Worm (Caenorhabditis elegans) whole organism, late embryonic: ENCODE data around the gene srh-213.
"Not testable (repeated sequence)": the region's sequence is repeated elsewhere in the genome, so short reads cannot be mapped to it uniquely, and the experiment has no call there.

Source experiments
- C08G9.2 ChIP-seq: sonication (generic microtip); optimal IDR thresholded peaks from 2 replicates; lab custom pipeline; 2016; ENCODE audit warnings: mild to moderate bottlenecking, missing genetic modification characterization, moderate library complexity, missing compliant biosample characterization
- C38D4.7 ChIP-seq: fragments of 200-800 bp; sonication (Bioruptor generic); optimal IDR thresholded peaks from 2 replicates; lab custom pipeline; 2018; ENCODE audit warnings: mild to moderate bottlenecking, missing genetic modification characterization, moderate library complexity, missing compliant biosample characterization
- F13H6.1 ChIP-seq: sonication (generic microtip); optimal IDR thresholded peaks from 2 replicates; lab custom pipeline; 2016; ENCODE audit warnings: missing genetic modification characterization, missing compliant biosample characterization
- K02D7.2 ChIP-seq: sonication (generic microtip); optimal IDR thresholded peaks from 2 replicates; lab custom pipeline; 2017; ENCODE audit warnings: mild to moderate bottlenecking, missing genetic modification characterization, missing compliant biosample characterization
- K09A11.1 ChIP-seq: sonication (generic microtip); optimal IDR thresholded peaks from 2 replicates; lab custom pipeline; 2017; ENCODE audit warnings: antibody characterized with exemption, mild to moderate bottlenecking, missing genetic modification characterization, missing compliant biosample characterization; ENCODE audit not compliant: insufficient read depth
- T23F11.4 ChIP-seq: fragments of 200-800 bp; sonication (Bioruptor generic); optimal IDR thresholded peaks from 2 replicates; lab custom pipeline; 2018; ENCODE audit warnings: mild to moderate bottlenecking, missing genetic modification characterization, missing compliant biosample characterization
- Y22D7AL.16 ChIP-seq: sonication (generic microtip); optimal IDR thresholded peaks from 2 replicates; lab custom pipeline; 2016; ENCODE audit warnings: missing genetic modification characterization, missing compliant biosample characterization
- ahr-1 ChIP-seq: sonication (generic microtip); optimal IDR thresholded peaks from 2 replicates; lab custom pipeline; 2016; ENCODE audit warnings: missing genetic modification characterization, missing compliant biosample characterization
- ama-1 ChIP-seq: fragments of 150-350 bp; optimal IDR thresholded peaks from 2 replicates; lab custom pipeline; 2014
- ceh-18 ChIP-seq: sonication (generic microtip); optimal IDR thresholded peaks from 2 replicates; lab custom pipeline; 2016; ENCODE audit warnings: missing genetic modification characterization, missing compliant biosample characterization
- ceh-2 ChIP-seq: sonication (generic microtip); optimal IDR thresholded peaks from 2 replicates; lab custom pipeline; 2016; ENCODE audit warnings: missing genotype, missing genetic modification characterization, missing compliant biosample characterization
- ceh-22 ChIP-seq: sonication (generic microtip); optimal IDR thresholded peaks from 2 replicates; lab custom pipeline; 2017; ENCODE audit warnings: missing biosample characterization, missing genetic modification characterization
- ceh-24 ChIP-seq: sonication (generic microtip); optimal IDR thresholded peaks from 2 replicates; lab custom pipeline; 2016; ENCODE audit warnings: mild to moderate bottlenecking, missing genetic modification characterization, missing compliant biosample characterization
- ceh-30 ChIP-seq: fragments of 150-350 bp; optimal IDR thresholded peaks from 2 replicates; lab custom pipeline; 2014; ENCODE audit warnings: missing biosample characterization, missing genetic modification characterization
- ceh-31 ChIP-seq: sonication (generic microtip); optimal IDR thresholded peaks from 2 replicates; lab custom pipeline; 2016; ENCODE audit warnings: missing genetic modification characterization, missing compliant biosample characterization
- ceh-34 ChIP-seq: sonication (generic microtip); optimal IDR thresholded peaks from 2 replicates; lab custom pipeline; 2016; ENCODE audit warnings: mild to moderate bottlenecking, missing genetic modification characterization, missing compliant biosample characterization
- ceh-45 ChIP-seq: fragments of 200-800 bp; sonication (Bioruptor generic); IDR thresholded peaks from 2 replicates; pipeline ENCODE4 v1.3.6; 2022; ENCODE audit warnings: missing genetic modification reagents, missing genetic modification characterization, missing compliant biosample characterization
- ceh-6 ChIP-seq: fragments of 200-800 bp; sonication (Bioruptor generic); optimal IDR thresholded peaks from 2 replicates; lab custom pipeline; 2018; ENCODE audit warnings: mild to moderate bottlenecking, missing genetic modification characterization, missing compliant biosample characterization
- che-1 ChIP-seq: sonication (generic microtip); optimal IDR thresholded peaks from 2 replicates; lab custom pipeline; 2016; ENCODE audit warnings: mild to moderate bottlenecking, missing genetic modification characterization, missing compliant biosample characterization
- dmd-4 ChIP-seq: sonication (generic microtip); optimal IDR thresholded peaks from 2 replicates; lab custom pipeline; 2016; ENCODE audit warnings: borderline replicate concordance, missing genetic modification characterization, missing compliant biosample characterization
- dve-1 ChIP-seq: sonication (generic microtip); optimal IDR thresholded peaks from 2 replicates; lab custom pipeline; 2017; ENCODE audit warnings: antibody characterized with exemption, mild to moderate bottlenecking, missing genetic modification characterization, missing compliant biosample characterization
- elt-2 ChIP-seq: sonication (generic microtip); optimal IDR thresholded peaks from 2 replicates; lab custom pipeline; 2016; ENCODE audit warnings: missing genetic modification reagents, missing genetic modification characterization, missing compliant biosample characterization
- ets-4 ChIP-seq: sonication (generic microtip); optimal IDR thresholded peaks from 2 replicates; lab custom pipeline; 2016; ENCODE audit warnings: missing genetic modification characterization, missing compliant biosample characterization
- fkh-10 ChIP-seq: fragments of 150-350 bp; optimal IDR thresholded peaks from 2 replicates; lab custom pipeline; 2014; ENCODE audit warnings: missing biosample characterization, missing genetic modification reagents, missing genetic modification characterization
- fkh-6 ChIP-seq: sonication (generic microtip); optimal IDR thresholded peaks from 2 replicates; lab custom pipeline; 2016; ENCODE audit warnings: missing genetic modification characterization, missing compliant biosample characterization
- gmeb-2 ChIP-seq: sonication (generic microtip); optimal IDR thresholded peaks from 2 replicates; lab custom pipeline; 2016; ENCODE audit warnings: missing genetic modification characterization, inconsistent platforms, missing compliant biosample characterization
- hlh-13 ChIP-seq: fragments of 200-800 bp; sonication (Bioruptor generic); optimal IDR thresholded peaks from 2 replicates; lab custom pipeline; 2018; ENCODE audit warnings: mild to moderate bottlenecking, missing genetic modification characterization, missing compliant biosample characterization
- hlh-6 ChIP-seq: sonication (generic microtip); optimal IDR thresholded peaks from 2 replicates; lab custom pipeline; 2016; ENCODE audit warnings: missing genotype, missing genetic modification characterization, missing compliant biosample characterization
- lin-11 ChIP-seq: fragments of 200-800 bp; sonication (Bioruptor generic); optimal IDR thresholded peaks from 2 replicates; lab custom pipeline; 2018; ENCODE audit warnings: mild to moderate bottlenecking, missing genetic modification characterization, missing compliant biosample characterization
- mec-3 ChIP-seq: sonication (generic microtip); optimal IDR thresholded peaks from 2 replicates; lab custom pipeline; 2016; ENCODE audit warnings: borderline replicate concordance, missing genetic modification characterization, missing compliant biosample characterization
- nfya-1 ChIP-seq: sonication (generic microtip); optimal IDR thresholded peaks from 2 replicates; lab custom pipeline; 2017; ENCODE audit warnings: missing genetic modification characterization, mild to moderate bottlenecking, missing compliant biosample characterization, antibody characterized with exemption, moderate library complexity
- npax-4 ChIP-seq: sonication (generic microtip); optimal IDR thresholded peaks from 2 replicates; lab custom pipeline; 2016; ENCODE audit warnings: missing genetic modification characterization, missing compliant biosample characterization
- odd-2 ChIP-seq: sonication (generic microtip); optimal IDR thresholded peaks from 2 replicates; lab custom pipeline; 2017; ENCODE audit warnings: antibody characterized with exemption, mild to moderate bottlenecking, missing genetic modification characterization, missing compliant biosample characterization
- pat-9 ChIP-seq: fragments of 200-800 bp; sonication (Bioruptor generic); optimal IDR thresholded peaks from 2 replicates; lab custom pipeline; 2018; ENCODE audit warnings: mild to moderate bottlenecking, missing genetic modification characterization, moderate library complexity, missing compliant biosample characterization
- pax-1 ChIP-seq: fragments of 150-350 bp; optimal IDR thresholded peaks from 2 replicates; lab custom pipeline; 2014; ENCODE audit warnings: missing biosample characterization, missing genetic modification characterization
- pqm-1 ChIP-seq: sonication (generic microtip); optimal IDR thresholded peaks from 2 replicates; lab custom pipeline; 2016; ENCODE audit warnings: missing genetic modification characterization, missing compliant biosample characterization
- rnt-1 ChIP-seq: sonication (generic microtip); optimal IDR thresholded peaks from 2 replicates; lab custom pipeline; 2016; ENCODE audit warnings: missing genetic modification characterization, missing compliant biosample characterization
- sdc-2 ChIP-seq: sonication (generic microtip); optimal IDR thresholded peaks from 2 replicates; lab custom pipeline; 2016; ENCODE audit warnings: missing genotype, missing genetic modification characterization, missing compliant biosample characterization
- syd-9 ChIP-seq: sonication (generic microtip); optimal IDR thresholded peaks from 2 replicates; lab custom pipeline; 2016; ENCODE audit warnings: mild to moderate bottlenecking, missing genetic modification characterization, moderate library complexity, missing compliant biosample characterization
- tbx-2 ChIP-seq: sonication (generic microtip); optimal IDR thresholded peaks from 2 replicates; lab custom pipeline; 2016; ENCODE audit warnings: missing genetic modification characterization, missing compliant biosample characterization
- unc-42 ChIP-seq: sonication (generic microtip); optimal IDR thresholded peaks from 2 replicates; lab custom pipeline; 2016; ENCODE audit warnings: missing genotype, missing genetic modification characterization, missing compliant biosample characterization
- unc-86 ChIP-seq: sonication (generic microtip); optimal IDR thresholded peaks from 2 replicates; lab custom pipeline; 2016; ENCODE audit warnings: missing genetic modification characterization, missing compliant biosample characterization
- ztf-16 ChIP-seq: sonication (generic microtip); optimal IDR thresholded peaks from 2 replicates; lab custom pipeline; 2017; ENCODE audit warnings: missing genetic modification characterization, missing compliant biosample characterization

srh-213 gene

ce11 chrV:3606391-3606790 lies 11.6 kb upstream of the srh-213 start:
- TF ChIP-seq unc-86 (no peak), ets-4 (tag; lab: Kevin White, UChicago) (no peak), elt-2 (no peak), che-1 (tag; lab: Kevin White, UChicago) (no peak), C38D4.7 (no peak), ama-1 (lab: Kevin White, UChicago) (no peak), K09A11.1 (no peak), rnt-1 (tag; lab: Kevin White, UChicago) (no peak)

- no peak for TF ChIP-seq ceh-18 (tag; lab: Kevin White, UChicago)
- TF ChIP-seq hlh-6 (tag; lab: Kevin White, UChicago), result no peak
- TF ChIP-seq fkh-6 (tag; lab: Kevin White, UChicago), result no peak
- TF ChIP-seq unc-86, result no peak
- no peak for TF ChIP-seq dmd-4
- TF ChIP-seq ceh-45, result no peak
- TF ChIP-seq ceh-30 (tag; lab: Kevin White, UChicago), result no peak
- TF ChIP-seq gmeb-2, result no peak
- TF ChIP-seq K02D7.2 (tag; lab: Kevin White, UChicago), result no peak
- TF ChIP-seq sdc-2 (tag; lab: Kevin White, UChicago), result no peak
- TF ChIP-seq F13H6.1 (tag; lab: Kevin White, UChicago), result no peak
- TF ChIP-seq ceh-6 (GFP tag; lab: Kevin White, UChicago), result no peak
- no peak for TF ChIP-seq ceh-31 (tag; lab: Kevin White, UChicago)
- TF ChIP-seq Y22D7AL.16 (tag; lab: Kevin White, UChicago), result no peak
- no peak for TF ChIP-seq dve-1 (tag; lab: Kevin White, UChicago)
- no peak for TF ChIP-seq nfya-1
- TF ChIP-seq pqm-1 (tag; lab: Kevin White, UChicago), result no peak
- TF ChIP-seq T23F11.4 (GFP tag; lab: Kevin White, UChicago), result no peak
- no peak for TF ChIP-seq lin-11 (tag; lab: Kevin White, UChicago)
- TF ChIP-seq odd-2, result no peak
- TF ChIP-seq, all 69 proteins: peak for 0
These were observed 10.5 kb upstream of the srh-213 start, which contains the start of gene T22F3.8 for ce11 chrV:3605325-3605724. Gene T22F3.8, minus strand, starts transcription at chrV:3605425.

- TF ChIP-seq pqm-1 (tag; lab: Kevin White, UChicago), result no peak
These were observed 5.7 kb upstream of the srh-213 start, which contains the start of gene T22F3.7 for ce11 chrV:3600570-3600969. Gene T22F3.7, minus strand, starts transcription at chrV:3600670.

ce11 chrV:3597052-3597451 lies 2.2 kb upstream of the srh-213 start, which contains the start of gene srh-212:
Gene srh-212, minus strand, starts transcription at chrV:3597152.
- not testable (repeated sequence) for TF ChIP-seq pat-9, che-1, ceh-22 (tag; lab: Kevin White, UChicago)

- TF ChIP-seq pax-1 (tag; lab: Kevin White, UChicago) (no peak), ceh-24 (tag; lab: Kevin White, UChicago) (no peak), unc-86 (no peak), sdc-2 (tag; lab: Kevin White, UChicago) (no peak)
These were observed 2.7 kb downstream of the srh-213 start, which contains the start of gene T22F3.12 for ce11 chrV:3592099-3592498. Gene T22F3.12, minus strand, starts transcription at chrV:3592199.

ce11 chrV:3588223-3588622 lies 6.6 kb downstream of the srh-213 start:
- no peak for TF ChIP-seq ztf-16 (tag; lab: Kevin White, UChicago)
- TF ChIP-seq ets-4 (tag; lab: Kevin White, UChicago), result no peak
- TF ChIP-seq ceh-34 (tag; lab: Kevin White, UChicago), result no peak
- TF ChIP-seq K09A11.1, result no peak
- no peak for TF ChIP-seq ceh-18 (tag; lab: Kevin White, UChicago)
- TF ChIP-seq fkh-10 (GFP tag; lab: Kevin White, UChicago), result no peak
- no peak for TF ChIP-seq ahr-1 (tag; lab: Kevin White, UChicago)
- TF ChIP-seq hlh-13 (GFP tag; lab: Kevin White, UChicago), result no peak
- TF ChIP-seq syd-9 (tag; lab: Kevin White, UChicago), result no peak
- no peak for TF ChIP-seq ceh-2 (tag; lab: Kevin White, UChicago)
- no peak for TF ChIP-seq npax-4
- TF ChIP-seq C08G9.2 (tag; lab: Kevin White, UChicago), result no peak
- no peak for TF ChIP-seq gmeb-2
- no peak for TF ChIP-seq unc-42 (tag; lab: Kevin White, UChicago)
- TF ChIP-seq fkh-6 (tag; lab: Kevin White, UChicago), result no peak
- no peak for TF ChIP-seq rnt-1 (tag; lab: Kevin White, UChicago)
- no peak for TF ChIP-seq mec-3
- TF ChIP-seq tbx-2 (tag; lab: Kevin White, UChicago), result no peak
- TF ChIP-seq, all 69 proteins: peak for 0
